Fruit fly (Drosophila melanogaster) whole organism, wandering third instar larva: ENCODE results near the gene CG14694.

Source experiments
- Abd-B ChIP-seq: fragments of >200 bp; optimal IDR thresholded peaks from 2 replicates; lab custom pipeline; 2017; ENCODE audit warnings: missing biosample characterization, missing genetic modification characterization
- CG32264 ChIP-seq: fragments of 200-800 bp; sonication (Bioruptor generic); optimal IDR thresholded peaks from 2 replicates; lab custom pipeline; 2016; ENCODE audit warnings: missing biosample characterization, missing genetic modification characterization
- CG9705 ChIP-seq: fragments of 200-800 bp; sonication (Bioruptor generic); optimal IDR thresholded peaks from 2 replicates; lab custom pipeline; 2018; ENCODE audit warnings: missing biosample characterization, mild to moderate bottlenecking, missing genetic modification characterization
- Dif ChIP-seq: fragments of 200-275, 200-300 bp; sonication (Bioruptor generic); optimal IDR thresholded peaks from 2 replicates; lab custom pipeline; 2018; ENCODE audit warnings: missing biosample characterization, missing genetic modification characterization; ENCODE audit not compliant: partially characterized antibody
- N ChIP-seq: fragments of >200 bp; optimal IDR thresholded peaks from 2 replicates; lab custom pipeline; 2018; ENCODE audit warnings: missing biosample characterization, missing external identifiers, missing genetic modification characterization
- Rel ChIP-seq, 2 experiments: fragments of 200-800 bp; sonication (Bioruptor generic) in 1 of 2; optimal IDR thresholded peaks; 2 replicates in 1 of 2; 3 replicates in 1 of 2; lab custom pipeline; 2016 to 2019; ENCODE audit warnings: mild to moderate bottlenecking in 2 of 2, missing biosample characterization in 2 of 2, missing genetic modification characterization in 2 of 2, moderate library complexity in 1 of 2
- dl ChIP-seq, 2 experiments: fragments of 175-275, 200-275 bp in 1 of 2; fragments of 200-275 bp in 1 of 2; sonication (Bioruptor generic); optimal IDR thresholded peaks; lab custom pipeline; 2018; ENCODE audit warnings: mild to moderate bottlenecking in 2 of 2, missing biosample characterization in 2 of 2, missing genetic modification characterization in 2 of 2, moderate library complexity in 2 of 2; ENCODE audit not compliant: partially characterized antibody in 2 of 2, insufficient read depth in 1 of 2
- h ChIP-seq: fragments of 200-800 bp; sonication (Bioruptor generic); optimal IDR thresholded peaks from 3 replicates; lab custom pipeline; 2016; ENCODE audit warnings: missing biosample characterization, mild to moderate bottlenecking, missing genetic modification characterization
- lola ChIP-seq: fragments of >200 bp; optimal IDR thresholded peaks from 2 replicates; lab custom pipeline; 2017; ENCODE audit warnings: missing biosample characterization, missing genetic modification characterization
- pan ChIP-seq: fragments of >200 bp; optimal IDR thresholded peaks from 2 replicates; lab custom pipeline; 2017
- rgr ChIP-seq: fragments of 200-800 bp; sonication (Bioruptor generic); optimal IDR thresholded peaks from 3 replicates; lab custom pipeline; 2016; ENCODE audit warnings: missing biosample characterization, mild to moderate bottlenecking, missing genetic modification characterization
- tai ChIP-seq: sonication (Bioruptor generic); optimal IDR thresholded peaks from 2 replicates; lab custom pipeline; 2016; ENCODE audit warnings: missing biosample characterization, missing genetic modification characterization
- usp ChIP-seq: fragments of >200 bp; optimal IDR thresholded peaks from 2 replicates; lab custom pipeline; 2017; ENCODE audit warnings: missing biosample characterization, missing genetic modification characterization

DNA sequence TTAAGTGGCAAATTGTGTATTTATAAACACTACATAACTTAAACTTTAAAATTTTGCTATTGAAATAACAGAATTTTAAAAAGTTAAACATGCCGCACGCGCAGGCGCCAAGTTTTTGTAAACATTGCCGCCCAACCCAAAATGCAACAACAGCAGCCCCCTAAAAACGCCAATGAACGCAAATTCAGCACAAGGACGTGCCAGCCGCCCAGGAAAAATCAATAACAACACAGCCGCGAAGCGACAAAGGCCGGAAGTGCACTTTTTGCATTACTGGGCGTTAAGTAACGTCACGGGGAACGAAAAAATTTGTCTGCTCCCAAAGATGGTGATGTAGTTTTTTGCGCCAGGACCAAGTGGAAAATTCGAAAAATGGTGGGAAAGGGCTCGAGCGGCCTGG is 13.2 kb upstream of the CG14694 start, which contains the start of gene CG4596:
- TF ChIP-seq N (GFP tag; lab: Kevin White, UChicago): no peak
- no peak for TF ChIP-seq CG9705 (GFP tag; lab: Kevin White, UChicago)
- TF ChIP-seq rgr (GFP tag; lab: Kevin White, UChicago): no peak
- TF ChIP-seq pan (lab: Kevin White, UChicago): no peak
- no peak for TF ChIP-seq Rel (GFP tag; optimal IDR thresholded peaks at IDR 0.05; lab: Kevin White, UChicago)
- TF ChIP-seq Rel (tag; optimal IDR thresholded peaks at IDR 0.05; lab: Kevin White, UChicago): no peak
- no peak for TF ChIP-seq usp (GFP tag; lab: Kevin White, UChicago)
- no peak for TF ChIP-seq CG32264 (GFP tag; lab: Kevin White, UChicago)
- no peak for TF ChIP-seq tai (GFP tag; lab: Kevin White, UChicago)
- no peak for TF ChIP-seq lola
- TF ChIP-seq Dif (GFP tag; lab: Kevin White, UChicago): no peak
- TF ChIP-seq h: no peak
- TF ChIP-seq dl (GFP tag; optimal IDR thresholded peaks at IDR 0.05; lab: Kevin White, UChicago; ENCODE audit: insufficient read depth in 1 of 2, partially characterized antibody in 2 of 2): no peak
- no peak for TF ChIP-seq Abd-B (GFP tag; lab: Kevin White, UChicago)
